Worm (Caenorhabditis elegans) whole organism, mixed stage, embryonic: ENCODE data around the gene mpk-1.

Experiments
- M03D4.4 ChIP-seq: sonication (generic microtip); optimal IDR thresholded peaks from 2 replicates; lab custom pipeline; 2017; ENCODE audit warnings: mild to moderate bottlenecking, missing genetic modification characterization, missing compliant biosample characterization
- bed-3 ChIP-seq: fragments of 200-800 bp; sonication (Bioruptor generic); optimal IDR thresholded peaks from 3 replicates; lab custom pipeline; 2018; ENCODE audit warnings: mild to moderate bottlenecking, missing genetic modification characterization, moderate library complexity, missing compliant biosample characterization
- blmp-1 ChIP-seq: fragments of 150-350 bp; optimal IDR thresholded peaks from 2 replicates; lab custom pipeline; 2014; ENCODE audit warnings: missing biosample characterization, missing genetic modification characterization
- ceh-39 ChIP-seq: fragments of 150-350 bp; optimal IDR thresholded peaks from 2 replicates; lab custom pipeline; 2014; ENCODE audit warnings: missing biosample characterization, missing genetic modification characterization
- ceh-43 ChIP-seq: fragments of 200-800 bp; sonication (Bioruptor generic); optimal IDR thresholded peaks from 2 replicates; lab custom pipeline; 2018; ENCODE audit warnings: mild to moderate bottlenecking, missing genetic modification characterization, moderate library complexity, missing compliant biosample characterization
- ceh-83 ChIP-seq: fragments of 200-800 bp; sonication (Bioruptor generic); optimal IDR thresholded peaks from 2 replicates; lab custom pipeline; 2018; ENCODE audit warnings: mild to moderate bottlenecking, missing genetic modification characterization, missing compliant biosample characterization
- ces-1 ChIP-seq: fragments of 150-350 bp; optimal IDR thresholded peaks from 2 replicates; lab custom pipeline; 2014; ENCODE audit warnings: missing biosample characterization, missing genetic modification reagents, missing genetic modification characterization
- cnd-1 ChIP-seq: fragments of 200-800 bp; sonication (Bioruptor generic); optimal IDR thresholded peaks from 2 replicates; lab custom pipeline; 2018; ENCODE audit warnings: mild to moderate bottlenecking, missing genetic modification characterization, missing compliant biosample characterization
- drap-1 ChIP-seq: fragments of 200-800 bp; sonication (Bioruptor generic); optimal IDR thresholded peaks from 3 replicates; lab custom pipeline; 2018; ENCODE audit warnings: mild to moderate bottlenecking, missing genetic modification characterization, missing compliant biosample characterization
- elt-1 ChIP-seq: sonication (generic microtip); optimal IDR thresholded peaks from 2 replicates; lab custom pipeline; 2017; ENCODE audit warnings: missing genetic modification characterization, mild to moderate bottlenecking, missing compliant biosample characterization, antibody characterized with exemption, moderate library complexity, borderline replicate concordance; ENCODE audit not compliant: insufficient read depth
- elt-3 ChIP-seq: fragments of 150-350 bp; optimal IDR thresholded peaks from 2 replicates; lab custom pipeline; 2014; ENCODE audit warnings: missing biosample characterization, missing genetic modification characterization
- flh-1 ChIP-seq: fragments of 200-800 bp; sonication (Bioruptor generic); optimal IDR thresholded peaks from 2 replicates; lab custom pipeline; 2018; ENCODE audit warnings: mild to moderate bottlenecking, missing genetic modification characterization, moderate library complexity, missing compliant biosample characterization
- ham-2 ChIP-seq: fragments of 200-800 bp; sonication (Bioruptor generic); optimal IDR thresholded peaks from 2 replicates; lab custom pipeline; 2018; ENCODE audit warnings: mild to moderate bottlenecking, missing genetic modification characterization, missing compliant biosample characterization
- hlh-1 ChIP-seq: fragments of 150-350 bp; optimal IDR thresholded peaks from 2 replicates; lab custom pipeline; 2014; ENCODE audit warnings: missing biosample characterization, missing genetic modification reagents, missing genetic modification characterization
- lin-13 ChIP-seq: fragments of 150-350 bp; optimal IDR thresholded peaks from 2 replicates; lab custom pipeline; 2014; ENCODE audit warnings: missing biosample characterization, missing genetic modification characterization
- lin-32 ChIP-seq: fragments of 200-800 bp; sonication (Bioruptor generic); optimal IDR thresholded peaks from 2 replicates; lab custom pipeline; 2018; ENCODE audit warnings: mild to moderate bottlenecking, missing genetic modification characterization, missing compliant biosample characterization
- lsy-2 ChIP-seq: fragments of 150-350 bp; optimal IDR thresholded peaks from 2 replicates; lab custom pipeline; 2014; ENCODE audit warnings: missing biosample characterization, missing genetic modification characterization
- mab-5 ChIP-seq: fragments of 150-350 bp; optimal IDR thresholded peaks from 2 replicates; lab custom pipeline; 2014; ENCODE audit warnings: missing biosample characterization, missing genetic modification characterization
- mep-1 ChIP-seq: fragments of 150-350 bp; optimal IDR thresholded peaks from 2 replicates; lab custom pipeline; 2017; ENCODE audit warnings: missing biosample characterization, missing genetic modification reagents, missing genetic modification characterization, inconsistent platforms
- mls-2 ChIP-seq: sonication (generic microtip); optimal IDR thresholded peaks from 2 replicates; lab custom pipeline; 2016; ENCODE audit warnings: mild to moderate bottlenecking, missing genetic modification characterization, moderate library complexity, missing compliant biosample characterization
- nhr-12 ChIP-seq: fragments of 150-350 bp; optimal IDR thresholded peaks from 2 replicates; lab custom pipeline; 2014; ENCODE audit warnings: missing biosample characterization, missing genetic modification characterization
- nhr-2 ChIP-seq: fragments of 150-350 bp; optimal IDR thresholded peaks from 2 replicates; lab custom pipeline; 2014; ENCODE audit warnings: missing biosample characterization, missing genetic modification characterization
- nhr-237 ChIP-seq: fragments of 150-350 bp; optimal IDR thresholded peaks from 2 replicates; lab custom pipeline; 2014; ENCODE audit warnings: missing biosample characterization, missing genetic modification characterization
- nhr-76 ChIP-seq: sonication (generic microtip); optimal IDR thresholded peaks from 2 replicates; lab custom pipeline; 2017; ENCODE audit warnings: missing biosample characterization, missing genetic modification characterization
- pha-4 ChIP-seq: fragments of 150-350 bp; optimal IDR thresholded peaks from 2 replicates; lab custom pipeline; 2018; ENCODE audit warnings: missing biosample characterization, missing genetic modification reagents, missing genetic modification characterization
- sem-2 ChIP-seq: fragments of 200-800 bp; sonication (Bioruptor generic); optimal IDR thresholded peaks from 2 replicates; lab custom pipeline; 2018; ENCODE audit warnings: mild to moderate bottlenecking, missing genetic modification characterization, missing compliant biosample characterization
- sptf-1 ChIP-seq: sonication (generic microtip); optimal IDR thresholded peaks from 2 replicates; lab custom pipeline; 2017; ENCODE audit warnings: mild to moderate bottlenecking, missing genetic modification characterization, moderate library complexity, missing compliant biosample characterization
- tbx-8 ChIP-seq: fragments of 200-800 bp; sonication (Bioruptor generic); optimal IDR thresholded peaks from 2 replicates; lab custom pipeline; 2018; ENCODE audit warnings: mild to moderate bottlenecking, missing genetic modification characterization, moderate library complexity, missing compliant biosample characterization
- unc-120 ChIP-seq: sonication (generic microtip); optimal IDR thresholded peaks from 2 replicates; lab custom pipeline; 2017; ENCODE audit warnings: missing genetic modification characterization, missing compliant biosample characterization; ENCODE audit not compliant: poor library complexity, severe bottlenecking
- unc-39 ChIP-seq: fragments of 150-350 bp; optimal IDR thresholded peaks from 2 replicates; lab custom pipeline; 2014; ENCODE audit warnings: missing biosample characterization, missing genetic modification characterization
- unc-62 ChIP-seq: fragments of 150-350 bp; optimal IDR thresholded peaks from 2 replicates; lab custom pipeline; 2014; ENCODE audit warnings: missing biosample characterization, missing genetic modification reagents, missing genetic modification characterization
- zip-8 ChIP-seq: fragments of 150-350 bp; optimal IDR thresholded peaks from 2 replicates; lab custom pipeline; 2014; ENCODE audit warnings: missing biosample characterization, missing genetic modification characterization
- ztf-11 ChIP-seq: fragments of 150-350 bp; optimal IDR thresholded peaks from 2 replicates; lab custom pipeline; 2014; ENCODE audit warnings: missing biosample characterization, missing genetic modification characterization

The mpk-1 gene

ce11 chrIII:4181338-4181737, 46.6 kb downstream of the mpk-1 start, which contains the start of gene C16C10.1:
C16C10.1 (minus strand) TSS chrIII:4181438.
- no peak for TF ChIP-seq unc-120 (tag; lab: Kevin White, UChicago)
- no peak for TF ChIP-seq unc-39 (tag; lab: Kevin White, UChicago)
- no peak for TF ChIP-seq hlh-1 (tag; lab: Kevin White, UChicago)
- TF ChIP-seq cnd-1 (tag; lab: Kevin White, UChicago): no peak
- no peak for TF ChIP-seq elt-1
- no peak for TF ChIP-seq M03D4.4 (tag; lab: Kevin White, UChicago)
- TF ChIP-seq, all 35 proteins: peak for 0

- TF ChIP-seq mab-5 (tag; lab: Kevin White, UChicago): no peak
- TF ChIP-seq ces-1 (GFP tag; lab: Kevin White, UChicago): no peak
- no peak for TF ChIP-seq nhr-12 (tag; lab: Kevin White, UChicago)
- TF ChIP-seq zip-8 (tag; lab: Kevin White, UChicago): no peak
- no peak for TF ChIP-seq blmp-1 (tag; lab: Kevin White, UChicago)
- TF ChIP-seq lin-13: no peak
- no peak for TF ChIP-seq cnd-1 (tag; lab: Kevin White, UChicago)
- TF ChIP-seq ceh-83 (GFP tag; lab: Kevin White, UChicago): no peak
- TF ChIP-seq unc-39 (tag; lab: Kevin White, UChicago): no peak
- TF ChIP-seq nhr-237 (tag; lab: Kevin White, UChicago): no peak
- no peak for TF ChIP-seq tbx-8 (GFP tag; lab: Kevin White, UChicago)
- no peak for TF ChIP-seq nhr-2 (tag; lab: Kevin White, UChicago)
- TF ChIP-seq nhr-76 (tag; lab: Kevin White, UChicago): no peak
- TF ChIP-seq lin-32: no peak
- TF ChIP-seq, all 35 proteins: peak for 0
These were observed 49.3 kb downstream of the mpk-1 start, which contains the start of gene C16C10.2 for ce11 chrIII:4178564-4178963. C16C10.2 (minus strand) TSS chrIII:4178664.

ce11 chrIII:4176109-4176596, 51.8 kb downstream of the mpk-1 start, which contains the start of the genes hrde-1 and C16C10.13:
hrde-1 (minus strand) TSS chrIII:4176159.
C16C10.13 (plus strand) TSS chrIII:4176440.
- TF ChIP-seq bed-3 (GFP tag; lab: Kevin White, UChicago) (no peak), lin-13 (no peak), mab-5 (tag; lab: Kevin White, UChicago) (no peak), elt-3 (tag; lab: Kevin White, UChicago) (no peak), unc-120 (tag; lab: Kevin White, UChicago) (no peak), hlh-1 (tag; lab: Kevin White, UChicago) (no peak)

- TF ChIP-seq nhr-237 (tag; lab: Kevin White, UChicago): no peak
- no peak for TF ChIP-seq sem-2 (GFP tag; lab: Kevin White, UChicago)
- no peak for TF ChIP-seq ham-2 (GFP tag; lab: Kevin White, UChicago)
- no peak for TF ChIP-seq lin-13
- TF ChIP-seq tbx-8 (GFP tag; lab: Kevin White, UChicago): no peak
- no peak for TF ChIP-seq M03D4.4 (tag; lab: Kevin White, UChicago)
- no peak for TF ChIP-seq ceh-39 (tag; lab: Kevin White, UChicago)
- TF ChIP-seq lsy-2 (tag; lab: Kevin White, UChicago): no peak
- no peak for TF ChIP-seq mls-2 (tag; lab: Kevin White, UChicago)
- TF ChIP-seq nhr-2 (tag; lab: Kevin White, UChicago): no peak
- TF ChIP-seq hlh-1 (tag; lab: Kevin White, UChicago): no peak
- no peak for TF ChIP-seq pha-4
- TF ChIP-seq bed-3 (GFP tag; lab: Kevin White, UChicago): no peak
- TF ChIP-seq sptf-1 (tag; lab: Kevin White, UChicago): no peak
- TF ChIP-seq cnd-1 (tag; lab: Kevin White, UChicago): no peak
These were observed 52.4 kb downstream of the mpk-1 start for ce11 chrIII:4175489-4175888.

- TF ChIP-seq mep-1 (tag; lab: Kevin White, UChicago): no peak
- no peak for TF ChIP-seq elt-1
- no peak for TF ChIP-seq lin-13
- TF ChIP-seq, all 35 proteins: peak for 0
These were observed 55.7 kb downstream of the mpk-1 start for ce11 chrIII:4172210-4172609.

ce11 chrIII:4170903-4171377, 57.0 kb downstream of the mpk-1 start, which contains the start of the genes rnf-121 and C16C10.4:
rnf-121 (minus strand) TSS chrIII:4170953.
C16C10.4 (plus strand) TSS chrIII:4171336.
- peak; percentile 94 for TF ChIP-seq ceh-83 (GFP tag; lab: Kevin White, UChicago)
- TF ChIP-seq tbx-8 (GFP tag; lab: Kevin White, UChicago): peak; percentile 81
- TF ChIP-seq nhr-237 (tag; lab: Kevin White, UChicago): peak; percentile 53
- peak; percentile 73 for TF ChIP-seq blmp-1 (tag; lab: Kevin White, UChicago)
- peak; percentile 20 for TF ChIP-seq nhr-2 (tag; lab: Kevin White, UChicago)
- peak; percentile 83 for TF ChIP-seq flh-1 (GFP tag; lab: Kevin White, UChicago)
- TF ChIP-seq sem-2 (GFP tag; lab: Kevin White, UChicago): peak; percentile 82
- peak; percentile 75 for TF ChIP-seq elt-1
- peak; percentile 7 for TF ChIP-seq unc-62 (GFP tag; lab: Kevin White, UChicago)
- TF ChIP-seq ztf-11 (tag; lab: Kevin White, UChicago): peak; percentile 94
- peak; percentile 62 for TF ChIP-seq pha-4
- no peak for TF ChIP-seq ces-1 (GFP tag; lab: Kevin White, UChicago)
- TF ChIP-seq drap-1 (GFP tag; lab: Kevin White, UChicago): peak; percentile 88
- peak; percentile 89 for TF ChIP-seq lin-32
- TF ChIP-seq lsy-2 (tag; lab: Kevin White, UChicago): peak; percentile 72
- peak; percentile 99 for TF ChIP-seq nhr-12 (tag; lab: Kevin White, UChicago)
- peak; percentile 82 for TF ChIP-seq mep-1 (tag; lab: Kevin White, UChicago)
- TF ChIP-seq mab-5 (tag; lab: Kevin White, UChicago): peak; percentile 91
- TF ChIP-seq ceh-43: peak; percentile 92
- peak; percentile 94 for TF ChIP-seq cnd-1 (tag; lab: Kevin White, UChicago)
- peak; percentile 93 for TF ChIP-seq unc-120 (tag; lab: Kevin White, UChicago)
- peak; percentile 85 for TF ChIP-seq hlh-1 (tag; lab: Kevin White, UChicago)
- peak; percentile 83 for TF ChIP-seq bed-3 (GFP tag; lab: Kevin White, UChicago)
- TF ChIP-seq ham-2 (GFP tag; lab: Kevin White, UChicago): peak; percentile 73
